Worm (Caenorhabditis elegans) whole organism, L2 larva: ENCODE data around the gene fbxa-181.

Experiments
- C34F6.9 ChIP-seq: fragments of 150-350 bp; optimal IDR thresholded peaks from 2 replicates; lab custom pipeline; 2014; ENCODE audit warnings: missing biosample characterization, missing genetic modification characterization
- F13H6.1 ChIP-seq: sonication (generic microtip); optimal IDR thresholded peaks from 2 replicates; lab custom pipeline; 2016; ENCODE audit warnings: missing genetic modification characterization, missing compliant biosample characterization
- Y55F3AM.14 ChIP-seq: fragments of 200-800 bp; sonication (Bioruptor generic); optimal IDR thresholded peaks from 2 replicates; lab custom pipeline; 2018; ENCODE audit warnings: mild to moderate bottlenecking, missing genetic modification characterization, missing compliant biosample characterization
- ZK546.5 ChIP-seq: sonication (generic microtip); optimal IDR thresholded peaks from 2 replicates; lab custom pipeline; 2017; ENCODE audit warnings: missing biosample characterization, missing genetic modification characterization
- alr-1 ChIP-seq: fragments of 150-350 bp; optimal IDR thresholded peaks from 2 replicates; lab custom pipeline; 2014; ENCODE audit warnings: missing biosample characterization, missing genetic modification characterization
- aly-2 ChIP-seq: fragments of 150-350 bp; optimal IDR thresholded peaks from 2 replicates; lab custom pipeline; 2014; ENCODE audit warnings: missing biosample characterization, missing genetic modification characterization
- ama-1 ChIP-seq: fragments of 150-350 bp; optimal IDR thresholded peaks from 2 replicates; lab custom pipeline; 2018; ENCODE audit warnings: inconsistent platforms
- blmp-1 ChIP-seq: sonication (generic microtip); optimal IDR thresholded peaks from 2 replicates; lab custom pipeline; 2017; ENCODE audit warnings: missing genetic modification characterization, mild to moderate bottlenecking, missing compliant biosample characterization, antibody characterized with exemption, moderate library complexity; ENCODE audit not compliant: insufficient read depth
- ceh-82 ChIP-seq: fragments of 150-350 bp; optimal IDR thresholded peaks from 2 replicates; lab custom pipeline; 2014; ENCODE audit warnings: missing biosample characterization, missing genetic modification characterization
- egl-27 ChIP-seq: sonication (generic microtip); optimal IDR thresholded peaks from 3 replicates; lab custom pipeline; 2017; ENCODE audit warnings: missing biosample characterization, missing genetic modification reagents, missing genetic modification characterization
- elt-1 ChIP-seq: fragments of 150-350 bp; optimal IDR thresholded peaks from 2 replicates; lab custom pipeline; 2014; ENCODE audit warnings: missing biosample characterization, missing genetic modification characterization
- elt-3 ChIP-seq: sonication (generic microtip); optimal IDR thresholded peaks from 2 replicates; lab custom pipeline; 2017; ENCODE audit warnings: missing biosample characterization, missing genetic modification characterization
- fos-1 ChIP-seq: fragments of 150-350 bp; optimal IDR thresholded peaks from 2 replicates; lab custom pipeline; 2014; ENCODE audit warnings: missing biosample characterization, missing genetic modification characterization
- gmeb-1 ChIP-seq: fragments of 150-350 bp; optimal IDR thresholded peaks from 2 replicates; lab custom pipeline; 2014; ENCODE audit warnings: missing biosample characterization, missing genetic modification characterization
- lin-11 ChIP-seq: fragments of 150-350 bp; sonication (generic microtip); optimal IDR thresholded peaks from 2 replicates; lab custom pipeline; 2014; ENCODE audit warnings: missing biosample characterization, missing genetic modification characterization, inconsistent platforms, mixed read lengths
- lin-13 ChIP-seq: fragments of 150-350 bp; optimal IDR thresholded peaks from 2 replicates; lab custom pipeline; 2014; ENCODE audit warnings: missing biosample characterization, missing genetic modification reagents, missing genetic modification characterization
- lin-39 ChIP-seq: fragments of 150-350 bp; optimal IDR thresholded peaks from 2 replicates; lab custom pipeline; 2014; ENCODE audit warnings: missing biosample characterization, missing genetic modification reagents, missing genetic modification characterization
- mab-5 ChIP-seq: fragments of 150-350 bp; optimal IDR thresholded peaks from 2 replicates; lab custom pipeline; 2014; ENCODE audit warnings: missing biosample characterization, missing genetic modification characterization
- nhr-10 ChIP-seq: sonication (generic microtip); optimal IDR thresholded peaks from 2 replicates; lab custom pipeline; 2017; ENCODE audit warnings: missing biosample characterization, missing genetic modification characterization
- nhr-12 ChIP-seq: fragments of 150-350 bp; optimal IDR thresholded peaks from 2 replicates; lab custom pipeline; 2014; ENCODE audit warnings: missing biosample characterization, missing genetic modification characterization
- nhr-21 ChIP-seq: fragments of 150-350 bp; optimal IDR thresholded peaks from 2 replicates; lab custom pipeline; 2014; ENCODE audit warnings: missing biosample characterization, missing genetic modification characterization
- nhr-23 ChIP-seq: fragments of 150-350 bp; optimal IDR thresholded peaks from 2 replicates; lab custom pipeline; 2014; ENCODE audit warnings: missing biosample characterization, missing genetic modification reagents, missing genetic modification characterization
- nhr-237 ChIP-seq: fragments of 150-350 bp; optimal IDR thresholded peaks from 2 replicates; lab custom pipeline; 2014; ENCODE audit warnings: missing biosample characterization, missing genetic modification characterization
- nhr-6 ChIP-seq: fragments of 150-350 bp; optimal IDR thresholded peaks from 2 replicates; lab custom pipeline; 2014; ENCODE audit warnings: missing biosample characterization, missing genetic modification characterization
- nhr-77 ChIP-seq: fragments of 150-350 bp; optimal IDR thresholded peaks from 2 replicates; lab custom pipeline; 2014; ENCODE audit warnings: missing biosample characterization, missing genetic modification characterization
- sem-4 ChIP-seq: fragments of 150-350 bp; optimal IDR thresholded peaks from 2 replicates; lab custom pipeline; 2014; ENCODE audit warnings: missing biosample characterization, missing genetic modification reagents, missing genetic modification characterization
- skn-1 ChIP-seq: sonication (generic microtip); optimal IDR thresholded peaks from 2 replicates; lab custom pipeline; 2017; ENCODE audit warnings: missing biosample characterization, missing genetic modification characterization
- sma-3 ChIP-seq: sonication (generic microtip); optimal IDR thresholded peaks from 2 replicates; lab custom pipeline; 2016; ENCODE audit warnings: missing genetic modification reagents, missing genetic modification characterization, missing compliant biosample characterization
- sma-9 ChIP-seq, 2 experiments: fragments of 150-350 bp in 1 of 2; sonication (generic microtip) in 1 of 2; optimal IDR thresholded peaks; 2 replicates each; lab custom pipeline; 2014 to 2016; ENCODE audit warnings: missing genetic modification characterization in 2 of 2, mild to moderate bottlenecking in 1 of 2, missing biosample characterization in 1 of 2, missing compliant biosample characterization in 1 of 2, missing genetic modification reagents in 1 of 2, moderate library complexity in 1 of 2
- snpc-4 ChIP-seq: fragments of 150-350 bp; optimal IDR thresholded peaks from 2 replicates; lab custom pipeline; 2014; ENCODE audit warnings: missing biosample characterization, missing genetic modification characterization
- unc-39 ChIP-seq: fragments of 150-350 bp; optimal IDR thresholded peaks from 2 replicates; lab custom pipeline; 2014; ENCODE audit warnings: missing biosample characterization, missing genetic modification characterization
- zag-1 ChIP-seq: fragments of 150-350 bp; optimal IDR thresholded peaks from 2 replicates; lab custom pipeline; 2014; ENCODE audit warnings: missing biosample characterization, missing genetic modification characterization
- ztf-11 ChIP-seq: sonication (generic microtip); optimal IDR thresholded peaks from 2 replicates; lab custom pipeline; 2017; ENCODE audit warnings: missing biosample characterization, missing genetic modification characterization
- ztf-4 ChIP-seq: fragments of 150-350 bp; optimal IDR thresholded peaks from 2 replicates; lab custom pipeline; 2014; ENCODE audit warnings: missing biosample characterization, missing genetic modification characterization

The fbxa-181 gene

ce11 chrV:13715223-13715686, 10.4 kb upstream of the fbxa-181 start, which contains the start of gene zipt-9 (continued):
- no peak for TF ChIP-seq lin-13 (GFP tag; lab: Kevin White, UChicago)
- peak; percentile 65 for TF ChIP-seq egl-27 (tag; lab: Kevin White, UChicago)
- TF ChIP-seq zag-1 (tag; lab: Kevin White, UChicago): peak; percentile 36

- no peak for TF ChIP-seq ZK546.5 (tag; lab: Kevin White, UChicago)
- peak; percentile 56 for TF ChIP-seq sma-9 (GFP tag; optimal IDR thresholded peaks at IDR 0.05; lab: Kevin White, UChicago)
- TF ChIP-seq sma-9 (tag; optimal IDR thresholded peaks at IDR 0.05; lab: Kevin White, UChicago): no peak
- no peak for TF ChIP-seq ama-1 (lab: Kevin White, UChicago)
- TF ChIP-seq snpc-4 (tag; lab: Kevin White, UChicago): no peak
- no peak for TF ChIP-seq lin-39 (tag; lab: Kevin White, UChicago)
- TF ChIP-seq lin-11 (tag; lab: Kevin White, UChicago): no peak
- no peak for TF ChIP-seq zag-1 (tag; lab: Kevin White, UChicago)
- TF ChIP-seq F13H6.1 (tag; lab: Kevin White, UChicago): no peak
- no peak for TF ChIP-seq alr-1 (tag; lab: Kevin White, UChicago)
- no peak for TF ChIP-seq C34F6.9
- TF ChIP-seq unc-39: no peak
- TF ChIP-seq nhr-237: no peak
- TF ChIP-seq gmeb-1 (tag; lab: Kevin White, UChicago): peak; percentile 34
- TF ChIP-seq nhr-77 (tag; lab: Kevin White, UChicago): no peak
- TF ChIP-seq nhr-23 (tag; lab: Kevin White, UChicago): no peak
- TF ChIP-seq egl-27 (tag; lab: Kevin White, UChicago): no peak
- TF ChIP-seq ceh-82: no peak
- TF ChIP-seq skn-1 (tag; lab: Kevin White, UChicago): no peak
- peak; percentile 88 for TF ChIP-seq fos-1 (tag; lab: Kevin White, UChicago)
- no peak for TF ChIP-seq nhr-6 (tag; lab: Kevin White, UChicago)
- no peak for TF ChIP-seq ztf-11
- TF ChIP-seq nhr-21: no peak
- no peak for TF ChIP-seq Y55F3AM.14 (GFP tag; lab: Kevin White, UChicago)
These were observed 9.1 kb upstream of the fbxa-181 start, which contains the start of gene T01D3.6 for ce11 chrV:13716531-13716930. Gene T01D3.6, plus strand, starts transcription at chrV:13716824.

ce11 chrV:13724781-13725180, 893 bp upstream of the fbxa-181 start, which contains the start of gene F35E12.2:
Gene F35E12.2, minus strand, starts transcription at chrV:13724881.
- no peak for TF ChIP-seq elt-3
- TF ChIP-seq sma-3 (GFP tag; lab: Kevin White, UChicago): no peak
- no peak for TF ChIP-seq ama-1 (lab: Kevin White, UChicago)
- TF ChIP-seq nhr-10 (tag; lab: Kevin White, UChicago): no peak
- no peak for TF ChIP-seq ztf-11
- TF ChIP-seq mab-5 (tag; lab: Kevin White, UChicago): no peak
- TF ChIP-seq sma-9 (GFP tag; optimal IDR thresholded peaks at IDR 0.05; lab: Kevin White, UChicago): no peak
- TF ChIP-seq sma-9 (tag; optimal IDR thresholded peaks at IDR 0.05; lab: Kevin White, UChicago): no peak
- no peak for TF ChIP-seq nhr-12 (tag; lab: Kevin White, UChicago)
- TF ChIP-seq gmeb-1 (tag; lab: Kevin White, UChicago): no peak
- no peak for TF ChIP-seq blmp-1 (tag; lab: Kevin White, UChicago)
- no peak for TF ChIP-seq ztf-4
- no peak for TF ChIP-seq lin-11 (tag; lab: Kevin White, UChicago)
- TF ChIP-seq sem-4: no peak
- TF ChIP-seq elt-1: no peak
- no peak for TF ChIP-seq aly-2 (tag; lab: Kevin White, UChicago)
- TF ChIP-seq alr-1 (tag; lab: Kevin White, UChicago): no peak
- TF ChIP-seq, all 48 proteins: peak for 0

- TF ChIP-seq ztf-4 (no peak), skn-1 (tag; lab: Kevin White, UChicago) (peak; percentile 48), fos-1 (tag; lab: Kevin White, UChicago) (peak; percentile 91)
These were observed 5.1 kb downstream of the fbxa-181 start, which contains the start of gene dct-17 for ce11 chrV:13730762-13731161. Gene dct-17, minus strand, starts transcription at chrV:13730784.

ce11 chrV:13736147-13736546, 10.5 kb downstream of the fbxa-181 start, which contains the start of gene F35E12.6:
Gene F35E12.6, minus strand, starts transcription at chrV:13736247.
- TF ChIP-seq nhr-23 (tag; lab: Kevin White, UChicago): no peak
- TF ChIP-seq fos-1 (tag; lab: Kevin White, UChicago): peak; percentile 19
- TF ChIP-seq, all 48 proteins: peak for 1
